Worm (Caenorhabditis elegans): ENCODE measurements around the gene ceh-81.

DNA sequence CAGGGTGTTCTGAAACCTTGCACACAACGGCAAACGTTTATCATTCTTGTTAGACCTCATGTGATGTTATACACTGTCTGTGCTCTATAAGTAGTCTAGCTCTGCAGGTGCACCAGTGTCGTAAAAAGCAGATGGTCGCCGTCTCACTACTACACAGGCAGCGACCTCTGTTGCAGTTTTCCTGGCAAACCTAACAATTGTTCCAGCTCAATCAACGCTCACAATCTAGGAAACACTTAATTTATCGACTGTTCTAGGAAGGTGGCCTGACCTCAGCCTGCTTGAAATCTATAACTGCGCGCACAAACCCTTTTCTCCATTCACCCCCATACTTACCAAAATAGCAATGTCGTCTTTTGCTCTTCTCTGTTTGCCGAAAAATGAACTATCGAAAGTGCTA, 5.9 kb upstream of the ceh-81 start, which contains the start of gene fbxb-11:
- TF ChIP-seq aly-2 (tag; optimal IDR thresholded peaks at IDR 0.05): no peak
- no peak for TF ChIP-seq tbx-2 (tag; optimal IDR thresholded peaks at IDR 0.05)
- TF ChIP-seq nhr-11 (tag; optimal IDR thresholded peaks at IDR 0.05): no peak
- TF ChIP-seq jun-1 (tag; optimal IDR thresholded peaks at IDR 0.05): no peak
- TF ChIP-seq blmp-1 (tag; optimal IDR thresholded peaks at IDR 0.05): no peak
- TF ChIP-seq elt-2 (tag; optimal IDR thresholded peaks at IDR 0.05): no peak
- TF ChIP-seq Y116A8C.19 (tag; optimal IDR thresholded peaks at IDR 0.05; ENCODE audit: borderline replicate concordance): no peak
- no peak for TF ChIP-seq dpl-1 (GFP tag; optimal IDR thresholded peaks at IDR 0.05)
- no peak for TF ChIP-seq tlp-1 (tag; optimal IDR thresholded peaks at IDR 0.05)
- TF ChIP-seq unc-30 (tag; optimal IDR thresholded peaks at IDR 0.05): no peak
- no peak for TF ChIP-seq fkh-10 (GFP tag; optimal IDR thresholded peaks at IDR 0.05)
- no peak for TF ChIP-seq lsy-2 (tag; optimal IDR thresholded peaks at IDR 0.05)

Measured in whole organism, L1 larva.